Worm (Caenorhabditis elegans) whole organism, L1 larva: Measurements from ENCODE around the gene slc-25A32.

Experiments
- aly-2 ChIP-seq: fragments of 150-350 bp; optimal IDR thresholded peaks from 2 replicates; lab custom pipeline; 2014; ENCODE audit warnings: missing biosample characterization, missing genetic modification characterization
- ama-1 ChIP-seq: fragments of 150-350 bp; optimal IDR thresholded peaks from 2 replicates; lab custom pipeline; 2014
- blmp-1 ChIP-seq: fragments of 150-350 bp; optimal IDR thresholded peaks from 2 replicates; lab custom pipeline; 2014; ENCODE audit warnings: missing biosample characterization, missing genetic modification characterization
- elt-3 ChIP-seq, 6 experiments: fragments of 150-350 bp in 1 of 6; sonication (generic microtip); optimal IDR thresholded peaks; 2 replicates each; lab custom pipeline; 2017 to 2018; ENCODE audit warnings: missing biosample characterization in 6 of 6, missing genetic modification characterization in 6 of 6, inconsistent platforms in 1 of 6
- lin-13 ChIP-seq: fragments of 150-350 bp; optimal IDR thresholded peaks from 2 replicates; lab custom pipeline; 2014; ENCODE audit warnings: missing biosample characterization, missing genetic modification reagents, missing genetic modification characterization
- lin-15B ChIP-seq: fragments of 150-350 bp; sonication (generic microtip); optimal IDR thresholded peaks from 3 replicates; lab custom pipeline; 2014; ENCODE audit warnings: missing biosample characterization, missing genetic modification characterization
- mdl-1 ChIP-seq, 2 experiments: fragments of 150-350 bp; optimal IDR thresholded peaks; 2 replicates each; lab custom pipeline; 2014 to 2017; ENCODE audit warnings: missing biosample characterization in 2 of 2, missing genetic modification characterization in 2 of 2, inconsistent platforms in 1 of 2
- mep-1 ChIP-seq: fragments of 150-350 bp; optimal IDR thresholded peaks from 2 replicates; lab custom pipeline; 2014; ENCODE audit warnings: missing biosample characterization, missing genetic modification characterization
- pqm-1 ChIP-seq: sonication (generic microtip); optimal IDR thresholded peaks from 3 replicates; lab custom pipeline; 2017; ENCODE audit warnings: missing biosample characterization, missing genetic modification characterization
- rnt-1 ChIP-seq: sonication (generic microtip); optimal IDR thresholded peaks from 2 replicates; lab custom pipeline; 2016; ENCODE audit warnings: mild to moderate bottlenecking, missing genetic modification characterization, moderate library complexity, missing compliant biosample characterization
- sptf-1 ChIP-seq: fragments of 150-350 bp; optimal IDR thresholded peaks from 2 replicates; lab custom pipeline; 2014; ENCODE audit warnings: missing biosample characterization, missing genetic modification characterization
- unc-62 ChIP-seq: fragments of 150-350 bp; optimal IDR thresholded peaks from 2 replicates; lab custom pipeline; 2014; ENCODE audit warnings: missing biosample characterization, missing genetic modification reagents, missing genetic modification characterization
- unc-98 ChIP-seq: fragments of 200-800 bp; sonication (Bioruptor generic); IDR thresholded peaks from 2 replicates; pipeline ENCODE4 v1.3.6; 2022; ENCODE audit warnings: missing genetic modification characterization, missing compliant biosample characterization
- ztf-4 ChIP-seq: fragments of 150-350 bp; optimal IDR thresholded peaks from 2 replicates; lab custom pipeline; 2014; ENCODE audit warnings: missing biosample characterization, missing genetic modification characterization

DNA sequence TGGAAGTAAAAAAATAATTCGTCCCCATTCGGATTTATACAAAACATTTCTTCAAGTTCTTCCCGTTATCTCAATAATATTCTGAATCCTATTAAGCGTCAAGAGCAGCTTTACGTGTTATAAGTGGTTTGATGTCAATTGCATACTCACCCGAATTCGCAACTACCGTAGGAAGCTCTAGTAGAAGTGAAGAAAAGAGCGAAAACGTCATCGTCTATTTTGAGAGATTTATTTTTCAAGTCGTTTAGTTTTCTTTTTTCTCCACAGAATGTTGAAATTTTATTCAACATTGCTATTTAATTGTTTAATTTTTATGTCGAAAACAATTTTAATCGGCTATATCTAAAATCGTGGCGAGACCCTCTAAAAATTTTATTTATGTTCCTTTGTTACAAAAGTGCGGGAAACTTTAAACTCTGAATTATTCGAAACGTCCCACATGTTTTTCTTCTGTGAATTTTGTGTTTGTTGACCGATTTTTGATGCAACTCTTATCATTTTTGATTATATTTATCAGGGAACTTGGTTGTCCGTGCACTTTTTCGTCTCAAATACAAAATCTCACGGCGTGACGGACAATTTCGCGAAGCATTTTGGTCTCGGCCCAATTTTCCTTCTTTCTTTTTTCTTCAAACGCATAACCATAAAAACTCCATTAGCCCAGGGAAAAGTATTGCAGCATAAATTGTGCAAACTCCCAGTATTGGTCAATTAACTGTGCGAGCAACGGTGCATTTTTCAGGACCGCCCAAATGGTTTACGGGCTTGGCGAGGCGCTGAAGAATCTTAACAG, 6.0 kb upstream of the slc-25A32 start, which contains the start of gene tdc-1:
- TF ChIP-seq mep-1 (tag; lab: Kevin White, UChicago) (no peak), ztf-4 (tag; lab: Kevin White, UChicago) (no peak), lin-13 (GFP tag; lab: Kevin White, UChicago) (no peak), elt-3 (tag; optimal IDR thresholded peaks at IDR 0.05; lab: Kevin White, UChicago) (no peak), mdl-1 (tag; optimal IDR thresholded peaks at IDR 0.05; lab: Kevin White, UChicago) (no peak), rnt-1 (no peak), aly-2 (tag; lab: Kevin White, UChicago) (no peak), unc-62 (GFP tag; lab: Kevin White, UChicago) (no peak), blmp-1 (tag; lab: Kevin White, UChicago) (no peak), sptf-1 (tag; lab: Kevin White, UChicago) (no peak), ama-1 (lab: Kevin White, UChicago) (no peak), unc-98 (GFP tag; lab: Robert Waterston, UW) (no peak), lin-15B (tag; lab: Kevin White, UChicago) (no peak), pqm-1 (tag; lab: Kevin White, UChicago) (no peak)
